Fruit fly (Drosophila melanogaster) whole organism, embryonic: ENCODE data around the gene kibra.
A peak's percentile ranks its signal among the peaks of the same experiment; 100 is the strongest.

ENCODE experiments used
- Ada2b ChIP-seq: fragments of 200-800 bp; sonication (Bioruptor generic); IDR thresholded peaks from 2 replicates; pipeline ENCODE4 v1.3.6; 2022; ENCODE audit warnings: missing biosample characterization, missing genetic modification characterization
- CG10267 ChIP-seq: fragments of 200-800 bp; sonication (Bioruptor generic); optimal IDR thresholded peaks from 2 replicates; lab custom pipeline; 2018; ENCODE audit warnings: missing biosample characterization, mild to moderate bottlenecking, missing genetic modification characterization, moderate library complexity
- CG10543 ChIP-seq: fragments of 200-800 bp; sonication (Bioruptor generic); optimal IDR thresholded peaks from 3 replicates; lab custom pipeline; 2017; ENCODE audit warnings: missing biosample characterization, mild to moderate bottlenecking, missing genetic modification characterization, moderate library complexity
- CG11093 ChIP-seq: fragments of 200-800 bp; sonication (Bioruptor generic); IDR thresholded peaks from 3 replicates; pipeline ENCODE4 v1.3.6; 2022; ENCODE audit warnings: missing biosample characterization, missing genetic modification characterization
- CG11504 ChIP-seq: fragments of 200-800 bp; sonication (Bioruptor generic); optimal IDR thresholded peaks from 3 replicates; lab custom pipeline; 2019; ENCODE audit warnings: missing biosample characterization, mild to moderate bottlenecking, missing genetic modification characterization, moderate library complexity
- CG11696 ChIP-seq: fragments of 200-800 bp; sonication (Bioruptor generic); IDR thresholded peaks from 2 replicates; pipeline ENCODE4 v1.3.6; 2022; ENCODE audit warnings: missing biosample characterization, missing genetic modification characterization
- CG12391 ChIP-seq: fragments of 200-800 bp; sonication (Bioruptor generic); optimal IDR thresholded peaks from 3 replicates; lab custom pipeline; 2018; ENCODE audit warnings: missing biosample characterization, mild to moderate bottlenecking, missing genetic modification characterization, moderate library complexity
- CG14441 ChIP-seq: fragments of 200-800 bp; sonication (Bioruptor generic); IDR thresholded peaks from 2 replicates; pipeline ENCODE4 v1.3.6; 2022; ENCODE audit warnings: missing biosample characterization, missing genetic modification characterization
- CG15269 ChIP-seq: fragments of 200-800 bp; sonication (Bioruptor generic); optimal IDR thresholded peaks from 2 replicates; lab custom pipeline; 2018; ENCODE audit warnings: missing biosample characterization, mild to moderate bottlenecking, missing genetic modification characterization, moderate library complexity
- CG1529 ChIP-seq: fragments of 200-800 bp; sonication (Bioruptor generic); optimal IDR thresholded peaks from 3 replicates; lab custom pipeline; 2018; ENCODE audit warnings: missing biosample characterization, missing genetic modification characterization
- CG17328 ChIP-seq: fragments of 200-800 bp; sonication (Bioruptor generic); IDR thresholded peaks from 2 replicates; pipeline ENCODE4 v1.3.6; 2022; ENCODE audit warnings: missing biosample characterization, missing genetic modification characterization
- CG17912 ChIP-seq: fragments of 200-800 bp; sonication (Bioruptor generic); optimal IDR thresholded peaks from 2 replicates; lab custom pipeline; 2018; ENCODE audit warnings: missing biosample characterization, mild to moderate bottlenecking, missing genetic modification characterization
- CG3065 ChIP-seq: fragments of 200-800 bp; sonication (Bioruptor generic); optimal IDR thresholded peaks from 2 replicates; lab custom pipeline; 2016; ENCODE audit warnings: missing biosample characterization, missing genetic modification characterization
- CG33557 ChIP-seq: fragments of 200-800 bp; sonication (Bioruptor generic); optimal IDR thresholded peaks from 2 replicates; lab custom pipeline; 2019; ENCODE audit warnings: missing biosample characterization, mild to moderate bottlenecking, missing genetic modification characterization, moderate library complexity
- CG34224 ChIP-seq: fragments of 200-800 bp; sonication (Bioruptor generic); IDR thresholded peaks from 3 replicates; pipeline ENCODE4 v1.3.6; 2022; ENCODE audit warnings: missing biosample characterization, missing genetic modification characterization; ENCODE audit not compliant: partially characterized antibody
- CG4424 ChIP-seq: fragments of 200-800 bp; sonication (Bioruptor generic); optimal IDR thresholded peaks from 3 replicates; lab custom pipeline; 2016; ENCODE audit warnings: missing biosample characterization, missing genetic modification characterization
- CG7271 ChIP-seq: fragments of 200-800 bp; sonication (Bioruptor generic); optimal IDR thresholded peaks from 2 replicates; lab custom pipeline; 2018; ENCODE audit warnings: missing biosample characterization, mild to moderate bottlenecking, missing genetic modification characterization, moderate library complexity
- CG8388 ChIP-seq: fragments of 200-800 bp; sonication (Bioruptor generic); optimal IDR thresholded peaks from 2 replicates; lab custom pipeline; 2019; ENCODE audit warnings: missing biosample characterization, mild to moderate bottlenecking, missing genetic modification characterization, moderate library complexity
- CG9727 ChIP-seq: fragments of 200-800 bp; sonication (Bioruptor generic); optimal IDR thresholded peaks from 3 replicates; lab custom pipeline; 2017; ENCODE audit warnings: missing biosample characterization, mild to moderate bottlenecking, missing genetic modification characterization
- CG9876 ChIP-seq: fragments of 200-800 bp; sonication (Bioruptor generic); optimal IDR thresholded peaks from 2 replicates; lab custom pipeline; 2016; ENCODE audit warnings: missing biosample characterization, missing genetic modification characterization
- CG9932 ChIP-seq: fragments of 200-800 bp; sonication (Bioruptor generic); IDR thresholded peaks from 2 replicates; pipeline ENCODE4 v1.3.6; 2022; ENCODE audit warnings: missing biosample characterization, missing genetic modification characterization
- E2f1 ChIP-seq: fragments of 200-800 bp; sonication (Bioruptor generic); IDR thresholded peaks from 2 replicates; pipeline ENCODE4 v1.3.6; 2022; ENCODE audit warnings: missing biosample characterization, missing genetic modification characterization
- ERR ChIP-seq: fragments of 200-800 bp; sonication (Bioruptor generic); optimal IDR thresholded peaks from 2 replicates; lab custom pipeline; 2016; ENCODE audit warnings: missing biosample characterization, missing genetic modification characterization
- Fer1 ChIP-seq: fragments of 200-800 bp; sonication (Bioruptor generic); optimal IDR thresholded peaks from 2 replicates; lab custom pipeline; 2017; ENCODE audit warnings: missing biosample characterization, mild to moderate bottlenecking, missing genetic modification characterization
- Meics ChIP-seq: fragments of 200-800 bp; sonication (Bioruptor generic); optimal IDR thresholded peaks from 2 replicates; lab custom pipeline; 2017; ENCODE audit warnings: missing biosample characterization, mild to moderate bottlenecking, missing genetic modification characterization
- Nf-YC ChIP-seq: fragments of 200-800 bp; optimal IDR thresholded peaks from 3 replicates; lab custom pipeline; 2019; ENCODE audit warnings: missing biosample characterization, mild to moderate bottlenecking, missing genetic modification characterization, moderate library complexity
- Oli ChIP-seq: fragments of 200-800 bp; sonication (Bioruptor generic); optimal IDR thresholded peaks from 2 replicates; lab custom pipeline; 2018; ENCODE audit warnings: missing biosample characterization, mild to moderate bottlenecking, missing genetic modification characterization, moderate library complexity
- PHDP ChIP-seq: fragments of 200-800 bp; sonication (Bioruptor generic); optimal IDR thresholded peaks from 3 replicates; lab custom pipeline; 2018; ENCODE audit warnings: missing biosample characterization, mild to moderate bottlenecking, missing genetic modification characterization, moderate library complexity
- Ptx1 ChIP-seq: fragments of 200-800 bp; sonication (Bioruptor generic); IDR thresholded peaks from 2 replicates; pipeline ENCODE4 v1.3.6; 2022; ENCODE audit warnings: missing biosample characterization, missing genetic modification characterization
- Ravus ChIP-seq: fragments of 200-800 bp; sonication (Bioruptor generic); IDR thresholded peaks from 2 replicates; pipeline ENCODE4 v1.3.6; 2022; ENCODE audit warnings: missing biosample characterization, missing genetic modification characterization
- Rx ChIP-seq: fragments of 200-800 bp; sonication (Bioruptor generic); IDR thresholded peaks from 2 replicates; pipeline ENCODE4 v1.3.6; 2022; ENCODE audit warnings: missing biosample characterization, missing genetic modification characterization
- Sry-β ChIP-seq: fragments of 200-800 bp; sonication (Bioruptor generic); optimal IDR thresholded peaks from 2 replicates; lab custom pipeline; 2018; ENCODE audit warnings: missing biosample characterization, mild to moderate bottlenecking, missing genetic modification characterization, moderate library complexity
- Tbp ChIP-seq: fragments of >200 bp; optimal IDR thresholded peaks from 2 replicates; lab custom pipeline; 2018; ENCODE audit warnings: missing biosample characterization, missing genetic modification characterization
- Usf ChIP-seq: fragments of 200-800 bp; sonication (Bioruptor generic); optimal IDR thresholded peaks from 2 replicates; lab custom pipeline; 2017; ENCODE audit warnings: missing genotype, missing biosample characterization, missing genetic modification characterization
- bsh ChIP-seq, 2 experiments: fragments of 200-800 bp; sonication (Bioruptor generic); optimal IDR thresholded peaks; 2 replicates each; lab custom pipeline; 2017 to 2018; ENCODE audit warnings: mild to moderate bottlenecking in 2 of 2, missing biosample characterization in 2 of 2, missing genetic modification characterization in 2 of 2, moderate library complexity in 1 of 2
- cas ChIP-seq: fragments of 200-800 bp; sonication (Bioruptor generic); IDR thresholded peaks from 2 replicates; pipeline ENCODE4 v1.3.6; 2022; ENCODE audit warnings: missing biosample characterization, missing genetic modification characterization
- cg ChIP-seq: fragments of 200-800 bp; sonication (Bioruptor generic); optimal IDR thresholded peaks from 3 replicates; lab custom pipeline; 2019; ENCODE audit warnings: missing biosample characterization, mild to moderate bottlenecking, missing genetic modification characterization, moderate library complexity
- croc ChIP-seq: fragments of 200-800 bp; sonication (Bioruptor generic); conservative IDR thresholded peaks from 3 replicates; pipeline ENCODE4 v1.3.6; 2022; ENCODE audit warnings: missing biosample characterization, missing genetic modification characterization
- dysf ChIP-seq: fragments of 200-800 bp; sonication (Bioruptor generic); IDR thresholded peaks from 3 replicates; pipeline ENCODE4 v1.3.6; 2022; ENCODE audit warnings: missing biosample characterization, missing genetic modification characterization
- grn ChIP-seq: fragments of 200-800 bp; sonication (Bioruptor generic); optimal IDR thresholded peaks from 3 replicates; lab custom pipeline; 2017; ENCODE audit warnings: missing biosample characterization, missing genetic modification characterization
- ham ChIP-seq: fragments of 200-800 bp; sonication (Bioruptor generic); IDR thresholded peaks from 2 replicates; pipeline ENCODE4 v1.3.6; 2022; ENCODE audit warnings: missing biosample characterization, missing genetic modification characterization
- maf-S ChIP-seq: fragments of 200-800 bp; sonication (Bioruptor generic); optimal IDR thresholded peaks from 2 replicates; lab custom pipeline; 2016; ENCODE audit warnings: missing biosample characterization, missing genetic modification characterization
- phol ChIP-seq: fragments of 200-800 bp; sonication (Bioruptor generic); optimal IDR thresholded peaks from 3 replicates; lab custom pipeline; 2018; ENCODE audit warnings: missing biosample characterization, mild to moderate bottlenecking, missing genetic modification characterization, moderate library complexity
- run ChIP-seq: fragments of 200-800 bp; sonication (Bioruptor generic); optimal IDR thresholded peaks from 3 replicates; lab custom pipeline; 2018; ENCODE audit warnings: missing biosample characterization, mild to moderate bottlenecking, missing genetic modification characterization
- seq ChIP-seq: fragments of 200-800 bp; sonication (Bioruptor generic); IDR thresholded peaks from 2 replicates; pipeline ENCODE4 v1.3.6; 2022; ENCODE audit warnings: missing biosample characterization, missing genetic modification characterization
- sima ChIP-seq: fragments of 200-800 bp; sonication (Bioruptor generic); optimal IDR thresholded peaks from 2 replicates; lab custom pipeline; 2016; ENCODE audit warnings: missing biosample characterization, missing genetic modification characterization
- sna ChIP-seq: fragments of 200-800 bp; sonication (Bioruptor generic); IDR thresholded peaks from 2 replicates; pipeline ENCODE4 v1.3.6; 2022; ENCODE audit warnings: missing biosample characterization, missing genetic modification characterization; ENCODE audit not compliant: partially characterized antibody
- tna ChIP-seq: fragments of 200-800 bp; sonication (Bioruptor generic); IDR thresholded peaks from 2 replicates; pipeline ENCODE4 v1.3.6; 2022; ENCODE audit warnings: missing biosample characterization, missing genetic modification characterization; ENCODE audit not compliant: partially characterized antibody
- zen ChIP-seq: fragments of 200-800 bp; sonication (Bioruptor generic); optimal IDR thresholded peaks from 3 replicates; lab custom pipeline; 2018; ENCODE audit warnings: missing biosample characterization, mild to moderate bottlenecking, missing genetic modification characterization, moderate library complexity

kibra gene

dm6 chr3R:14656760-14657604 is 67.1 kb downstream of the kibra start, which contains the start of gene CG3505 (continued):
- TF ChIP-seq CG10267 (tag; lab: Kevin White, UChicago) (peak; percentile 23), CG1529 (GFP tag; lab: Kevin White, UChicago) (no peak), seq (GFP tag; lab: Robert Waterston, UW) (no peak), phol (tag; lab: Kevin White, UChicago) (peak; percentile 45), sima (GFP tag; lab: Kevin White, UChicago) (no peak), CG9727 (no peak), CG14441 (GFP tag; lab: Robert Waterston, UW) (peak; percentile 37; the same call in 1 of the 2 replicates), CG11093 (GFP tag; lab: Robert Waterston, UW) (no peak), Oli (tag; lab: Kevin White, UChicago) (no peak), Tbp (GFP tag; lab: Kevin White, UChicago) (no peak), PHDP (tag; lab: Kevin White, UChicago) (peak; percentile 27), cg (GFP tag; lab: Kevin White, UChicago) (no peak), CG7271 (tag; lab: Kevin White, UChicago) (no peak), Nf-YC (no peak), Meics (GFP tag; lab: Kevin White, UChicago) (peak; percentile 72), bsh (GFP tag; optimal IDR thresholded peaks at IDR 0.05; lab: Kevin White, UChicago) (no peak), sna (GFP tag; lab: Robert Waterston, UW) (no peak), CG11696 (GFP tag; lab: Robert Waterston, UW) (no peak), E2f1 (GFP tag; lab: Robert Waterston, UW) (no peak), CG34224 (no peak), run (tag; lab: Kevin White, UChicago) (peak; percentile 29), CG9932 (GFP tag; lab: Robert Waterston, UW) (no peak), Usf (GFP tag; lab: Kevin White, UChicago) (no peak), CG12391 (tag; lab: Kevin White, UChicago) (peak; percentile 27), CG8388 (GFP tag; lab: Kevin White, UChicago) (no peak), grn (GFP tag; lab: Kevin White, UChicago) (no peak), Fer1 (peak; percentile 71), maf-S (GFP tag; lab: Kevin White, UChicago) (no peak), CG17912 (GFP tag; lab: Kevin White, UChicago) (no peak), CG17328 (no peak), CG9876 (no peak), tna (GFP tag; lab: Robert Waterston, UW) (no peak), Ada2b (GFP tag; lab: Robert Waterston, UW) (peak; percentile 49; the same call in 1 of the 2 replicates), CG33557 (GFP tag; lab: Kevin White, UChicago) (no peak), CG10543 (GFP tag; lab: Kevin White, UChicago) (peak; percentile 72), Ravus (GFP tag; lab: Robert Waterston, UW) (no peak), Rx (no peak), Sry-β (GFP tag; lab: Kevin White, UChicago) (no peak), dysf (GFP tag; lab: Robert Waterston, UW) (0 out of 3 replicates have a peak, but pooled peaks have one; percentile 36), CG11504 (tag; lab: Kevin White, UChicago) (no peak), croc (GFP tag; lab: Robert Waterston, UW) (no peak), Ptx1 (GFP tag; lab: Robert Waterston, UW) (peak; percentile 44; the same call in 1 of the 2 replicates), cas (GFP tag; lab: Robert Waterston, UW) (no peak), CG15269 (tag; lab: Kevin White, UChicago) (peak; percentile 54), CG3065 (GFP tag; lab: Kevin White, UChicago) (no peak), ham (GFP tag; lab: Robert Waterston, UW) (no peak), CG4424 (no peak), ERR (GFP tag; lab: Kevin White, UChicago) (no peak), zen (tag; lab: Kevin White, UChicago) (no peak)
